Worm (Caenorhabditis elegans) whole organism, L3 larva: ENCODE data around the gene col-93.
"Not testable (repeated sequence)": the region's sequence is repeated elsewhere in the genome, so short reads cannot be mapped to it uniquely, and the experiment has no call there.

ENCODE experiments used
- ZK546.5 ChIP-seq: sonication (generic microtip); optimal IDR thresholded peaks from 2 replicates; lab custom pipeline; 2017; ENCODE audit warnings: missing biosample characterization, missing genetic modification characterization
- aly-2 ChIP-seq: fragments of 150-350 bp; optimal IDR thresholded peaks from 2 replicates; lab custom pipeline; 2014; ENCODE audit warnings: missing biosample characterization, missing genetic modification characterization
- ama-1 ChIP-seq: fragments of 150-350 bp; optimal IDR thresholded peaks from 2 replicates; lab custom pipeline; 2018
- ceh-16 ChIP-seq: sonication (generic microtip); optimal IDR thresholded peaks from 2 replicates; lab custom pipeline; 2017; ENCODE audit warnings: missing biosample characterization, missing genetic modification characterization
- ceh-28 ChIP-seq: fragments of 150-350 bp; optimal IDR thresholded peaks from 2 replicates; lab custom pipeline; 2014; ENCODE audit warnings: missing biosample characterization, missing genetic modification reagents, missing genetic modification characterization
- ceh-82 ChIP-seq: fragments of 150-350 bp; optimal IDR thresholded peaks from 2 replicates; lab custom pipeline; 2014; ENCODE audit warnings: missing biosample characterization, missing genetic modification characterization
- ceh-9 ChIP-seq: sonication (generic microtip); optimal IDR thresholded peaks from 2 replicates; lab custom pipeline; 2018; ENCODE audit warnings: missing biosample characterization, missing genetic modification characterization
- daf-12 ChIP-seq: fragments of 150-350 bp; optimal IDR thresholded peaks from 2 replicates; lab custom pipeline; 2014; ENCODE audit warnings: missing biosample characterization, missing genetic modification reagents, missing genetic modification characterization
- elt-2 ChIP-seq: sonication (generic microtip); optimal IDR thresholded peaks from 2 replicates; lab custom pipeline; 2016; ENCODE audit warnings: missing genetic modification reagents, mild to moderate bottlenecking, missing genetic modification characterization, missing compliant biosample characterization
- elt-3 ChIP-seq, 3 experiments: fragments of 150-350 bp in 1 of 3; sonication (generic microtip) in 2 of 3; optimal IDR thresholded peaks; 2 replicates in 2 of 3; 4 replicates in 1 of 3; lab custom pipeline; 2014 to 2017; ENCODE audit warnings: missing biosample characterization in 3 of 3, missing genetic modification characterization in 3 of 3
- eor-1 ChIP-seq, 2 experiments: fragments of 150-350 bp; optimal IDR thresholded peaks; 2 replicates each; lab custom pipeline; 2014 to 2018; ENCODE audit warnings: missing biosample characterization in 2 of 2, missing genetic modification characterization in 2 of 2
- fkh-10 ChIP-seq: sonication (generic microtip); optimal IDR thresholded peaks from 2 replicates; lab custom pipeline; 2017; ENCODE audit warnings: missing biosample characterization, missing genetic modification reagents, missing genetic modification characterization
- fkh-2 ChIP-seq: fragments of 150-350 bp; optimal IDR thresholded peaks from 2 replicates; lab custom pipeline; 2014; ENCODE audit warnings: missing biosample characterization, missing genetic modification reagents, missing genetic modification characterization
- fos-1 ChIP-seq: fragments of 150-350 bp; optimal IDR thresholded peaks from 2 replicates; lab custom pipeline; 2014; ENCODE audit warnings: missing biosample characterization, missing genetic modification characterization
- jun-1 ChIP-seq: fragments of 150-350 bp; optimal IDR thresholded peaks from 2 replicates; lab custom pipeline; 2014; ENCODE audit warnings: missing biosample characterization, missing genetic modification reagents, missing genetic modification characterization
- lin-15B ChIP-seq: fragments of 150-350 bp; optimal IDR thresholded peaks from 2 replicates; lab custom pipeline; 2014; ENCODE audit warnings: missing biosample characterization, missing genetic modification characterization
- mdl-1 ChIP-seq: fragments of 150-350 bp; optimal IDR thresholded peaks from 2 replicates; lab custom pipeline; 2014; ENCODE audit warnings: missing biosample characterization, missing genetic modification characterization
- nfya-1 ChIP-seq: sonication (generic microtip); optimal IDR thresholded peaks from 2 replicates; lab custom pipeline; 2017; ENCODE audit warnings: missing genetic modification characterization, mild to moderate bottlenecking, missing compliant biosample characterization, antibody characterized with exemption, moderate library complexity; ENCODE audit not compliant: insufficient read depth
- nhr-12 ChIP-seq: fragments of 150-350 bp; optimal IDR thresholded peaks from 2 replicates; lab custom pipeline; 2014; ENCODE audit warnings: missing biosample characterization, missing genetic modification characterization
- nhr-237 ChIP-seq: fragments of 150-350 bp; optimal IDR thresholded peaks from 2 replicates; lab custom pipeline; 2014; ENCODE audit warnings: missing biosample characterization, missing genetic modification characterization
- nhr-25 ChIP-seq: sonication (generic microtip); optimal IDR thresholded peaks from 2 replicates; lab custom pipeline; 2017; ENCODE audit warnings: missing biosample characterization, missing genetic modification characterization
- nhr-43 ChIP-seq: sonication (generic microtip); optimal IDR thresholded peaks from 2 replicates; lab custom pipeline; 2016; ENCODE audit warnings: mild to moderate bottlenecking, missing genetic modification characterization, missing compliant biosample characterization; ENCODE audit not compliant: poor library complexity, severe bottlenecking
- nhr-67 ChIP-seq: fragments of 150-350 bp; optimal IDR thresholded peaks from 2 replicates; lab custom pipeline; 2014; ENCODE audit warnings: missing biosample characterization, missing genetic modification characterization
- nhr-77 ChIP-seq: fragments of 150-350 bp; optimal IDR thresholded peaks from 2 replicates; lab custom pipeline; 2014; ENCODE audit warnings: missing biosample characterization, missing genetic modification characterization
- pha-4 ChIP-seq: fragments of 150-350 bp; optimal IDR thresholded peaks from 2 replicates; lab custom pipeline; 2014; ENCODE audit warnings: missing biosample characterization, missing genetic modification reagents, missing genetic modification characterization
- pqm-1 ChIP-seq: fragments of 150-350 bp; optimal IDR thresholded peaks from 2 replicates; lab custom pipeline; 2017; ENCODE audit warnings: missing biosample characterization, missing genetic modification characterization, inconsistent platforms
- sea-2 ChIP-seq: fragments of 150-350 bp; sonication (generic microtip); optimal IDR thresholded peaks from 4 replicates; lab custom pipeline; 2014; ENCODE audit warnings: missing biosample characterization, missing genetic modification reagents, missing genetic modification characterization
- skn-1 ChIP-seq: fragments of 150-350 bp; optimal IDR thresholded peaks from 2 replicates; lab custom pipeline; 2014; ENCODE audit warnings: missing biosample characterization, missing genetic modification characterization
- tbx-2 ChIP-seq: sonication (generic microtip); optimal IDR thresholded peaks from 2 replicates; lab custom pipeline; 2016; ENCODE audit warnings: mild to moderate bottlenecking, missing genetic modification characterization, missing compliant biosample characterization
- unc-39 ChIP-seq: sonication (generic microtip); optimal IDR thresholded peaks from 4 replicates; lab custom pipeline; 2017; ENCODE audit warnings: missing biosample characterization, missing genetic modification characterization
- unc-62 ChIP-seq: fragments of 150-350 bp; sonication (generic microtip); optimal IDR thresholded peaks from 4 replicates; lab custom pipeline; 2014; ENCODE audit warnings: missing biosample characterization, missing genetic modification reagents, missing genetic modification characterization
- ztf-11 ChIP-seq: fragments of 150-350 bp; optimal IDR thresholded peaks from 2 replicates; lab custom pipeline; 2014; ENCODE audit warnings: missing biosample characterization, missing genetic modification characterization

Gene col-93

DNA sequence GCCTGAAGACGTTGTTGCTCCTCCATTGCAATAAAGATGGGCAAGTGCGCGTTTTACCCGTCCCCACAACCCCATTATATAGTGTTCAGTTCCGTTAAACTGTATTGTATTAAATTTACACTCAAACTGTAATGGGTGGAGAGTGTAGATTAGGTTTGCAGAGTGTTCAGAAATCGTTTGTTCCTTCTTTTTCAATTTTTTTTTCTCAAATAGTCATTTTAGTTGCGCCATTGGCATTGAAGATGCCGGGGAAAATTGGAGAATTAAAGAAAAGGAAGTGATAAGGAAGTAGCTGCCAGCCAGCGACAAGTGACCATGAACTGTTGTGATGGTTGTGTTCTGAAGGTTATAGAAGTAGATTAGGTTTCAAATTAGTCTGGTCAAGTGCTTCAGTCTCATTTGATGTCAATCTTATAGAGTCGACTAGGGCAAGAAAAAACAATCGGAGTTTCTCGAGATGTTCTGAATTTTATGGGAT is at the start of gene col-93:
Gene col-93 (minus strand): TSS at position 51 of the 478 bp plus-strand sequence.
- no peak for TF ChIP-seq pqm-1 (tag; lab: Kevin White, UChicago)
- TF ChIP-seq fkh-10 (GFP tag; lab: Kevin White, UChicago): no peak
- TF ChIP-seq nhr-25 (tag; lab: Kevin White, UChicago): peak; percentile 86
- peak in 1 of 3 experiments; percentile 49 for TF ChIP-seq elt-3 (tag; optimal IDR thresholded peaks at IDR 0.05; lab: Kevin White, UChicago)
- peak; percentile 14 for TF ChIP-seq unc-62 (GFP tag; lab: Kevin White, UChicago)

DNA sequence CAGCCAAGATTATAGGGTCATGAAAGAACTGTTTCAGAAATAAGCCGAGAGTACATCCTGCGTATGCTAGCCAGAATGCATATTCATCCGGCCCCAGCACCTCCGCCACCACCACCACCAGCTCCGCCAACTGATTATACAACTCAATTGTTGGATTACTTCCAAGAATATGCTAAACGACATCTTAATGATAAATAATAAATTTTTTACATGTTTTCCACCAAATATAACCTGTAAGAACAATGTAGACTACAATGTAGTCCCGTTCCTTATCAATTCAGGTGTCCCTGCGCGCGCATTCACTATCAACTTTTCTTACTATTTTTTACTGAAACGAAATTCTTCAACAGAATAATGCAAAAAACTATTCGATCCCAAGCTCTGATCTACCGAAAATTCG is 47.5 kb upstream of the col-93 start, which contains the start of gene Y48A6B.9:
Gene Y48A6B.9 (plus strand): TSS at position 301 of the 400 bp plus-strand sequence.
- TF ChIP-seq fkh-10 (GFP tag; lab: Kevin White, UChicago) (no peak), elt-2 (tag; lab: Kevin White, UChicago) (peak; percentile 36)

DNA sequence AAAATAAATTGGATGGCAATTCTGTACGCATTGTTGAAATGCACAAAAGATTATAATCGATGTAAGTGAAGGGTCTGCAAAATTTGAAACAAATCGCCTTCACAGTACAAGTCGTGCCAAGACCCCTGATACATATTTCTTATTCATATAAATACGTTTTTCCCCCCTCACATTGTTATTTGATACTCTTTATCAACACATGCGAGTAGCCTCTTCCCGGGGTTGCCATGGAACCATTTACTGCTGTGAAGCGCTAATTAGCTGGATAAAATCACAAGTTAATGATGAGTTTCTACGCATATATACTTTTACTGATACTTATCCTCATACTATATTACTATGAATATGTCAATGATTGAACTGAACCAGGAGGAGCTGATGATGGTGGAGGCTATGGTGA is 45.9 kb upstream of the col-93 start, which contains the start of gene Y48A6B.14:
Gene Y48A6B.14 (plus strand): TSS at position 301 of the 400 bp plus-strand sequence.
- no peak for TF ChIP-seq nhr-77
- no peak for TF ChIP-seq fkh-2 (tag; lab: Kevin White, UChicago)
- TF ChIP-seq nhr-43 (tag; lab: Kevin White, UChicago): no peak
- no peak for TF ChIP-seq lin-15B (tag; lab: Kevin White, UChicago)
- TF ChIP-seq eor-1 (tag; optimal IDR thresholded peaks at IDR 0.05; lab: Kevin White, UChicago): no peak
- no peak for TF ChIP-seq unc-39 (tag; lab: Kevin White, UChicago)
- TF ChIP-seq fkh-10 (GFP tag; lab: Kevin White, UChicago): no peak
- no peak for TF ChIP-seq ZK546.5
- TF ChIP-seq, all 47 proteins: peak for 0

DNA sequence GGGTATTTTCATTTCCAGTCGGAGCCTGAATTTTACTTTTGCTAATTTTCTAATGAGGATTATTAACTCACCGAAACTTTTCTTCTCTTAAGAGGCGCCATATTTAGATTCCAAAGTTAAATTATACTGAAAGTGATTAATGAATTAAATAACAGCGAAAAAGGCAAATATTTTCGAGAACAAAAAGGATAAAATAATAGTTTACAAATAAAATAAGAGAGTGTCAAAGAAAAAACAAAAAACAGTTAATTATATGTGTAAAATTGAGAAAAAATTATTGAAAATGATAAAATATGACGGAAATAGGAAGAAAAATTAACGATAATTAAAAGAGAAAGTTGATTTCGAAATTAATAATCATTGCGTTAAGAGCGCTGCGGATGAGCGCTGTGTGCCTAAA is 43.9 kb upstream of the col-93 start, which contains the start of gene Y48A6B.8:
Gene Y48A6B.8 (minus strand): TSS at position 101 of the 400 bp plus-strand sequence.
- not testable (repeated sequence) for TF ChIP-seq nhr-12 (tag; lab: Kevin White, UChicago); nhr-77; elt-3 (tag; optimal IDR thresholded peaks at IDR 0.05; lab: Kevin White, UChicago)

DNA sequence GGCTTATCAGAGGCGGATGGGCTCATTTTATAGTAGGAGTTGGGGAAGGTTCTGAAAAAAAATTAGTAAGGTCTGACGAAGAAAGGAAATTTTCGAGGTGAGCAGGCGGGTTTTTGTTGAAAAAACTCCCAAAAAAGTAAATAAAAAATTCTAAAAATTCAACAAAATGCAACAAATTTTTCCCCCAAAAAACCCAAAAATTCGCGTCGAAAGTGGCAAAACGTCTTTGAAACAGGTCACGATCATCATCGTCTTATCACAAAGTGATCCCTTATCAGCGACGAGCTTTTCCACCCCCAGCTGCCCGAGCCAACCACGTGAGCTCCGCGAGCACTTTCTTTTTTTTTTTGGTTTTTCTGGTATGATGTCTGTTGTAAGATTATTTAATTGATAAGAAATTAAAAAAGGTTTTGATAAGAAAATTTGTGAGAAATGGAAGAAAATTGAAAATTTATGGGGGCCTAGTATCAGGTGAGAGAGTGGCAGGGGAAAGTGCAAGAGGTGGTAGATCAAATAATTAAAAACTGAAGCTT is 41.2 kb upstream of the col-93 start, which contains the start of gene Y48A6B.7:
Gene Y48A6B.7 (minus strand): TSS at position 51 of the 533 bp plus-strand sequence.
- TF ChIP-seq unc-62 (GFP tag; lab: Kevin White, UChicago): no peak
- peak; percentile 20 for TF ChIP-seq jun-1
- no peak for TF ChIP-seq ztf-11 (tag; lab: Kevin White, UChicago)
- TF ChIP-seq nhr-237 (tag; lab: Kevin White, UChicago): no peak
- TF ChIP-seq ama-1 (lab: Kevin White, UChicago): no peak
- no peak for TF ChIP-seq elt-3 (tag; optimal IDR thresholded peaks at IDR 0.05; lab: Kevin White, UChicago)
- TF ChIP-seq mdl-1 (tag; lab: Kevin White, UChicago): no peak
- TF ChIP-seq pha-4 (tag; lab: Kevin White, UChicago): peak; percentile 70
- TF ChIP-seq elt-2 (tag; lab: Kevin White, UChicago): peak; percentile 100
- TF ChIP-seq aly-2 (tag; lab: Kevin White, UChicago): no peak
- TF ChIP-seq ceh-9 (tag; lab: Kevin White, UChicago): no peak
- TF ChIP-seq nhr-67 (tag; lab: Kevin White, UChicago): no peak
- no peak for TF ChIP-seq ceh-28
- no peak for TF ChIP-seq ceh-16
- no peak for TF ChIP-seq ceh-82 (tag; lab: Kevin White, UChicago)
- peak; percentile 99 for TF ChIP-seq pqm-1 (tag; lab: Kevin White, UChicago)
- no peak for TF ChIP-seq tbx-2 (tag; lab: Kevin White, UChicago)
- no peak for TF ChIP-seq lin-15B (tag; lab: Kevin White, UChicago)
- no peak for TF ChIP-seq daf-12 (tag; lab: Kevin White, UChicago)
- peak; percentile 13 for TF ChIP-seq nfya-1 (tag; lab: Kevin White, UChicago)
- TF ChIP-seq fos-1 (tag; lab: Kevin White, UChicago): no peak
- TF ChIP-seq nhr-12 (tag; lab: Kevin White, UChicago): no peak
- peak; percentile 36 for TF ChIP-seq skn-1 (tag; lab: Kevin White, UChicago)
- no peak for TF ChIP-seq sea-2 (GFP tag; lab: Kevin White, UChicago)
- no peak for TF ChIP-seq nhr-25 (tag; lab: Kevin White, UChicago)
